Worm (Caenorhabditis elegans) whole organism, L1 larva: ENCODE measurements around the gene T16G1.18.

Source experiments
- C16A3.4 ChIP-seq: fragments of 150-350 bp; optimal IDR thresholded peaks from 2 replicates; lab custom pipeline; 2014; ENCODE audit warnings: missing biosample characterization, missing genetic modification characterization
- F16B12.6 ChIP-seq: fragments of 150-350 bp; optimal IDR thresholded peaks from 2 replicates; lab custom pipeline; 2014; ENCODE audit warnings: missing biosample characterization, missing genetic modification characterization
- Y116A8C.19 ChIP-seq: sonication (generic microtip); optimal IDR thresholded peaks from 2 replicates; lab custom pipeline; 2016; ENCODE audit warnings: missing compliant biosample characterization, missing genetic modification characterization, borderline replicate concordance
- alr-1 ChIP-seq: fragments of 200-800 bp; sonication (Bioruptor generic); optimal IDR thresholded peaks from 2 replicates; lab custom pipeline; 2018; ENCODE audit warnings: borderline replicate concordance, mild to moderate bottlenecking, missing genetic modification characterization, missing compliant biosample characterization
- aly-2 ChIP-seq: fragments of 150-350 bp; optimal IDR thresholded peaks from 2 replicates; lab custom pipeline; 2014; ENCODE audit warnings: missing biosample characterization, missing genetic modification characterization
- ama-1 ChIP-seq: fragments of 150-350 bp; optimal IDR thresholded peaks from 2 replicates; lab custom pipeline; 2014
- blmp-1 ChIP-seq: fragments of 150-350 bp; optimal IDR thresholded peaks from 2 replicates; lab custom pipeline; 2014; ENCODE audit warnings: missing biosample characterization, missing genetic modification characterization
- ceh-82 ChIP-seq, 3 experiments: fragments of 150-350 bp in 1 of 3; sonication (generic microtip) in 2 of 3; optimal IDR thresholded peaks; 2 replicates each; lab custom pipeline; 2014 to 2017; ENCODE audit warnings: missing biosample characterization in 3 of 3, missing genetic modification characterization in 3 of 3
- ceh-88 ChIP-seq: fragments of 200-800 bp; sonication (Bioruptor generic); IDR thresholded peaks from 2 replicates; pipeline ENCODE4 v1.3.6; 2022; ENCODE audit warnings: missing genetic modification characterization, missing compliant biosample characterization
- dpl-1 ChIP-seq, 3 experiments: fragments of 150-350 bp in 2 of 3; sonication (generic microtip) in 1 of 3; optimal IDR thresholded peaks; 2 replicates each; lab custom pipeline; 2014 to 2017; ENCODE audit warnings: missing biosample characterization in 3 of 3, missing genetic modification characterization in 3 of 3, missing genetic modification reagents in 3 of 3
- efl-1 ChIP-seq, 4 experiments: fragments of 150-350 bp; optimal IDR thresholded peaks in 3 of 4; peaks in 1 of 4; 1 replicate in 1 of 4; 2 replicates in 3 of 4; lab custom pipeline; 2014; ENCODE audit warnings: missing biosample characterization in 2 of 4, missing genetic modification characterization in 2 of 4, missing genetic modification reagents in 2 of 4
- egl-27 ChIP-seq, 2 experiments: fragments of 150-350 bp in 1 of 2; sonication (generic microtip); optimal IDR thresholded peaks; 3 replicates each; lab custom pipeline; 2017 to 2018; ENCODE audit warnings: missing biosample characterization in 2 of 2, missing genetic modification characterization in 2 of 2, missing genetic modification reagents in 2 of 2
- ets-5 ChIP-seq: fragments of 200-800 bp; sonication (Bioruptor generic); IDR thresholded peaks from 2 replicates; pipeline ENCODE4 v1.3.6; 2022; ENCODE audit warnings: missing genetic modification characterization, missing compliant biosample characterization
- fkh-10 ChIP-seq: sonication (generic microtip); optimal IDR thresholded peaks from 2 replicates; lab custom pipeline; 2017; ENCODE audit warnings: missing biosample characterization, missing genetic modification reagents, missing genetic modification characterization
- fkh-4 ChIP-seq: sonication (generic microtip); optimal IDR thresholded peaks from 2 replicates; lab custom pipeline; 2016; ENCODE audit warnings: missing compliant biosample characterization, missing genetic modification characterization, borderline replicate concordance
- hlh-17 ChIP-seq: fragments of 200-800 bp; sonication (Bioruptor generic); optimal IDR thresholded peaks from 2 replicates; lab custom pipeline; 2018; ENCODE audit warnings: missing genetic modification characterization, mild to moderate bottlenecking, missing compliant biosample characterization, moderate library complexity, borderline replicate concordance
- hlh-4 ChIP-seq: sonication (generic microtip); optimal IDR thresholded peaks from 2 replicates; lab custom pipeline; 2016; ENCODE audit warnings: mild to moderate bottlenecking, missing genetic modification characterization, missing compliant biosample characterization
- hpl-2 ChIP-seq: fragments of 150-350 bp; optimal IDR thresholded peaks from 2 replicates; lab custom pipeline; 2014; ENCODE audit warnings: missing biosample characterization, missing genetic modification reagents, missing genetic modification characterization
- irx-1 ChIP-seq: sonication (generic microtip); optimal IDR thresholded peaks from 2 replicates; lab custom pipeline; 2016; ENCODE audit warnings: missing genetic modification characterization, missing compliant biosample characterization
- isw-1 ChIP-seq: fragments of 200-800 bp; sonication (Bioruptor generic); IDR thresholded peaks from 2 replicates; pipeline ENCODE4 v1.3.6; 2022; ENCODE audit warnings: missing genetic modification characterization, missing compliant biosample characterization
- lin-15B ChIP-seq: fragments of 150-350 bp; sonication (generic microtip); optimal IDR thresholded peaks from 3 replicates; lab custom pipeline; 2014; ENCODE audit warnings: missing biosample characterization, missing genetic modification characterization
- lin-35 ChIP-seq, 2 experiments: fragments of 150-350 bp; optimal IDR thresholded peaks; 2 replicates each; lab custom pipeline; 2014; ENCODE audit warnings: missing biosample characterization in 2 of 2, missing genetic modification characterization in 2 of 2, missing genetic modification reagents in 2 of 2
- lin-39 ChIP-seq: fragments of 150-350 bp; optimal IDR thresholded peaks from 2 replicates; lab custom pipeline; 2014; ENCODE audit warnings: missing biosample characterization, missing genetic modification reagents, missing genetic modification characterization
- lir-3 ChIP-seq: sonication (generic microtip); optimal IDR thresholded peaks from 2 replicates; lab custom pipeline; 2016; ENCODE audit warnings: mild to moderate bottlenecking, missing genetic modification characterization, moderate library complexity, missing compliant biosample characterization; ENCODE audit not compliant: poor library complexity
- lsy-2 ChIP-seq, 2 experiments: fragments of 150-350 bp; optimal IDR thresholded peaks; 2 replicates each; lab custom pipeline; 2014; ENCODE audit warnings: missing biosample characterization in 2 of 2, missing genetic modification characterization in 2 of 2
- nhr-19 ChIP-seq: fragments of 200-800 bp; sonication (Bioruptor generic); conservative IDR thresholded peaks from 2 replicates; pipeline ENCODE4 v1.3.6; 2022; ENCODE audit warnings: missing genetic modification characterization, missing compliant biosample characterization
- nhr-20 ChIP-seq: sonication (generic microtip); optimal IDR thresholded peaks from 2 replicates; lab custom pipeline; 2016; ENCODE audit warnings: mild to moderate bottlenecking, missing genetic modification characterization, missing compliant biosample characterization
- nhr-28 ChIP-seq: fragments of 150-350 bp; optimal IDR thresholded peaks from 2 replicates; lab custom pipeline; 2014; ENCODE audit warnings: missing biosample characterization, missing genetic modification characterization
- nhr-71 ChIP-seq: sonication (generic microtip); optimal IDR thresholded peaks from 2 replicates; lab custom pipeline; 2016; ENCODE audit warnings: mild to moderate bottlenecking, missing genetic modification characterization, moderate library complexity, missing compliant biosample characterization
- nhr-76 ChIP-seq: sonication (generic microtip); optimal IDR thresholded peaks from 2 replicates; lab custom pipeline; 2017; ENCODE audit warnings: missing biosample characterization, missing genetic modification characterization
- nhr-77 ChIP-seq: fragments of 150-350 bp; optimal IDR thresholded peaks from 2 replicates; lab custom pipeline; 2014; ENCODE audit warnings: missing biosample characterization, missing genetic modification characterization
- nhr-84 ChIP-seq: sonication (generic microtip); optimal IDR thresholded peaks from 2 replicates; lab custom pipeline; 2017; ENCODE audit warnings: missing biosample characterization, missing genetic modification characterization
- nhr-85 ChIP-seq: sonication (generic microtip); peaks from one replicate; lab custom pipeline; 2016; ENCODE audit warnings: missing genetic modification characterization, inconsistent platforms, missing compliant biosample characterization
- nhr-90 ChIP-seq: sonication (generic microtip); optimal IDR thresholded peaks from 2 replicates; lab custom pipeline; 2016; ENCODE audit warnings: mild to moderate bottlenecking, missing genetic modification characterization, missing compliant biosample characterization; ENCODE audit not compliant: poor library complexity
- pag-3 ChIP-seq: sonication (generic microtip); optimal IDR thresholded peaks from 2 replicates; lab custom pipeline; 2017; ENCODE audit warnings: missing genetic modification characterization, mild to moderate bottlenecking, missing compliant biosample characterization, antibody characterized with exemption, borderline replicate concordance; ENCODE audit not compliant: insufficient read depth
- pqm-1 ChIP-seq: sonication (generic microtip); optimal IDR thresholded peaks from 3 replicates; lab custom pipeline; 2017; ENCODE audit warnings: missing biosample characterization, missing genetic modification characterization
- rnt-1 ChIP-seq: sonication (generic microtip); optimal IDR thresholded peaks from 2 replicates; lab custom pipeline; 2016; ENCODE audit warnings: mild to moderate bottlenecking, missing genetic modification characterization, moderate library complexity, missing compliant biosample characterization
- snu-23 ChIP-seq: sonication (generic microtip); optimal IDR thresholded peaks from 2 replicates; lab custom pipeline; 2016; ENCODE audit warnings: missing genetic modification characterization, missing compliant biosample characterization
- swsn-7 ChIP-seq: sonication (generic microtip); optimal IDR thresholded peaks from 2 replicates; lab custom pipeline; 2016; ENCODE audit warnings: missing genetic modification characterization, missing compliant biosample characterization
- unc-30 ChIP-seq: sonication (generic microtip); optimal IDR thresholded peaks from 2 replicates; lab custom pipeline; 2017; ENCODE audit warnings: missing biosample characterization, missing genetic modification characterization
- unc-62 ChIP-seq: fragments of 150-350 bp; optimal IDR thresholded peaks from 2 replicates; lab custom pipeline; 2014; ENCODE audit warnings: missing biosample characterization, missing genetic modification reagents, missing genetic modification characterization
- unc-86 ChIP-seq: sonication (generic microtip); optimal IDR thresholded peaks from 2 replicates; lab custom pipeline; 2016; ENCODE audit warnings: missing genetic modification characterization, missing compliant biosample characterization
- zag-1 ChIP-seq: fragments of 150-350 bp; optimal IDR thresholded peaks from 2 replicates; lab custom pipeline; 2014; ENCODE audit warnings: missing biosample characterization, missing genetic modification characterization
- zip-4 ChIP-seq: fragments of 200-800 bp; sonication (Bioruptor generic); optimal IDR thresholded peaks from 2 replicates; lab custom pipeline; 2018; ENCODE audit warnings: mild to moderate bottlenecking, missing genetic modification characterization, moderate library complexity, missing compliant biosample characterization
- ztf-11 ChIP-seq, 2 experiments: sonication (generic microtip); optimal IDR thresholded peaks; 2 replicates each; lab custom pipeline; 2016 to 2017; ENCODE audit warnings: missing genetic modification characterization in 2 of 2, missing biosample characterization in 1 of 2, missing compliant biosample characterization in 1 of 2

Gene T16G1.18

DNA sequence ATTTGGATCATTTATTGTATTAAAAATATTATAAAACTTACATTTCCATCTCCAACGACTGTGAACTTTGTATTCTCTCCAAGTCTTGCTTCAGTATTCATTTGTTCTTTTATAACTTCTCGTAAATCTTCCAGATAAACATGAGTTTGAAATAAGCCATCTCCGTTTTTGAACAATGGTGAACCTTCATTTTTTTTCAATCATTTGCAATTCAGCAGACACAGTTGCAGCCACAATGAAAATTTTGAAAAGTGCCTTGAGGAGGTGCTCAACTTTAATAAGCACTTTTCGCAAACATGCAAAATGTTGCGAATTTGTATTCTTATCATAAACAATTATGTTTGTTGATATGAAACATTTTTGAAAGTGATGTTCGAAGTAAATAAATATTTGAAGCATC, 6.9 kb upstream of the T16G1.18 start, which contains the start of gene T16G1.3:
Gene T16G1.3 (minus strand): TSS at position 101 of the 400 bp plus-strand sequence.
- TF ChIP-seq hpl-2 (no peak), zip-4 (no peak), egl-27 (tag; optimal IDR thresholded peaks at IDR 0.05; lab: Kevin White, UChicago) (no peak), alr-1 (no peak), nhr-90 (tag; lab: Kevin White, UChicago) (no peak), hlh-17 (GFP tag; lab: Kevin White, UChicago) (no peak), aly-2 (tag; lab: Kevin White, UChicago) (no peak), Y116A8C.19 (tag; lab: Kevin White, UChicago) (no peak), rnt-1 (tag; lab: Kevin White, UChicago) (no peak), unc-30 (no peak), ceh-88 (GFP tag; lab: Robert Waterston, UW) (no peak), lin-39 (tag; lab: Kevin White, UChicago) (no peak), snu-23 (GFP tag; lab: Kevin White, UChicago) (no peak), nhr-19 (GFP tag; lab: Robert Waterston, UW) (no peak), ets-5 (no peak), nhr-20 (tag; lab: Kevin White, UChicago) (no peak)

ce11 chrV:12944775-12945174, 6.3 kb upstream of the T16G1.18 start, which contains the start of gene grl-2:
TSS of gene grl-2 (plus strand) at chrV:12945075.
- no peak for TF ChIP-seq ama-1 (lab: Kevin White, UChicago)
- TF ChIP-seq nhr-71 (tag; lab: Kevin White, UChicago): no peak
- TF ChIP-seq efl-1 (optimal IDR thresholded peaks at IDR 0.05; lab: Kevin White, UChicago): no peak
- TF ChIP-seq efl-1 (GFP tag; optimal IDR thresholded peaks at IDR 0.05 in 1 of 2; lab: Kevin White, UChicago): no peak
- TF ChIP-seq unc-62 (GFP tag; lab: Kevin White, UChicago): no peak
- TF ChIP-seq nhr-85 (tag; lab: Kevin White, UChicago): peak; percentile 62
- no peak for TF ChIP-seq ceh-88 (GFP tag; lab: Robert Waterston, UW)
- TF ChIP-seq, all 84 proteins: peak for 1

DNA sequence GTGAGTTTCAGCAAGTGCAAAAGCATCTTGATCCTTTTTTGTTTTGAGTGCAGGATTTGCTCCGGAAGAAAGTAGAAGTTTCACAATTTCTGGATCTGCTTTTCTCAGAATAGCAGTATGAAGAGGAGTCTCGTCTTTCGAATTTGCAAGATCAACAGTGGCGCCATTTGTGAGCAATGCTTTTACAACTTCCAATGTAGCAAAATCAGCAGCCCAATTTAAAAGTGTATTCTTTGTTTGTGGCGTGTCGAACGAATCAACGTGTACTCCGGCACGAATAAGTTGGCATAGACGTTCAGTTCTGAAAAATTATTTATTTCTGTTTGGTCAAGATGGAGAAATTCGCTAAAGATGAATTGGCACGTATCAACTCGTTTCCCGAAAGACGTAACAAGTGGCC, 1.5 kb upstream of the T16G1.18 start, which contains the start of gene T16G1.13:
Gene T16G1.13 (plus strand): TSS at position 301 of the 400 bp plus-strand sequence.
- TF ChIP-seq nhr-84 (no peak), zag-1 (tag; lab: Kevin White, UChicago) (no peak), hlh-4 (no peak), irx-1 (no peak), nhr-71 (tag; lab: Kevin White, UChicago) (no peak)

ce11 chrV:12952287-12952686, 1.2 kb downstream of the T16G1.18 start, which contains the start of gene pqn-68:
TSS of gene pqn-68 (plus strand) at chrV:12952636.
- no peak for TF ChIP-seq nhr-90 (tag; lab: Kevin White, UChicago)
- peak in 2 of 3 experiments; percentile 24 to 66 for TF ChIP-seq dpl-1 (GFP tag; optimal IDR thresholded peaks at IDR 0.05; lab: Kevin White, UChicago)
- no peak for TF ChIP-seq alr-1
- no peak for TF ChIP-seq nhr-84
- TF ChIP-seq efl-1 (optimal IDR thresholded peaks at IDR 0.05; lab: Kevin White, UChicago): peak; percentile 30 to 41
- TF ChIP-seq efl-1 (GFP tag; optimal IDR thresholded peaks at IDR 0.05 in 1 of 2; lab: Kevin White, UChicago): peak in 1 of 2 experiments; percentile 18
- no peak for TF ChIP-seq lir-3
- TF ChIP-seq pag-3 (tag; lab: Kevin White, UChicago): no peak
- no peak for TF ChIP-seq isw-1 (GFP tag; lab: Robert Waterston, UW)
- peak in 1 of 3 experiments; percentile 12 for TF ChIP-seq ceh-82 (tag; optimal IDR thresholded peaks at IDR 0.05; lab: Kevin White, UChicago)
- TF ChIP-seq blmp-1 (tag; lab: Kevin White, UChicago): peak; percentile 28
- peak; percentile 33 to 48 for TF ChIP-seq lin-35 (GFP tag; optimal IDR thresholded peaks at IDR 0.05; lab: Kevin White, UChicago)
- TF ChIP-seq swsn-7 (tag; lab: Kevin White, UChicago): peak; percentile 1
- TF ChIP-seq nhr-28 (tag; lab: Kevin White, UChicago): no peak
- no peak for TF ChIP-seq ztf-11 (tag; optimal IDR thresholded peaks at IDR 0.05; lab: Kevin White, UChicago)
- TF ChIP-seq fkh-4: no peak
- TF ChIP-seq lin-15B (tag; lab: Kevin White, UChicago): no peak
- TF ChIP-seq fkh-10 (GFP tag; lab: Kevin White, UChicago): no peak
- no peak for TF ChIP-seq unc-86 (tag; lab: Kevin White, UChicago)
- TF ChIP-seq hlh-4: no peak
- TF ChIP-seq hlh-17 (GFP tag; lab: Kevin White, UChicago): no peak
- TF ChIP-seq F16B12.6 (tag; lab: Kevin White, UChicago): no peak
- no peak for TF ChIP-seq nhr-76 (tag; lab: Kevin White, UChicago)
- TF ChIP-seq pqm-1 (tag; lab: Kevin White, UChicago): no peak
- peak; percentile 49 for TF ChIP-seq rnt-1 (tag; lab: Kevin White, UChicago)
- TF ChIP-seq ets-5: no peak
- TF ChIP-seq C16A3.4 (tag; lab: Kevin White, UChicago): peak; percentile 2
- no peak for TF ChIP-seq nhr-20 (tag; lab: Kevin White, UChicago)
- TF ChIP-seq lsy-2 (tag; optimal IDR thresholded peaks at IDR 0.05; lab: Kevin White, UChicago): peak; percentile 26 to 56
- no peak for TF ChIP-seq nhr-77 (tag; lab: Kevin White, UChicago)
